Fruit fly (Drosophila melanogaster) whole organism, wandering third instar larva: Measurements from ENCODE around the gene tal-1A.
A peak's percentile ranks its signal among the peaks of the same experiment; 100 is the strongest.

Experiments
- Abd-B ChIP-seq: fragments of >200 bp; optimal IDR thresholded peaks from 2 replicates; lab custom pipeline; 2017; ENCODE audit warnings: missing biosample characterization, missing genetic modification characterization
- CG32264 ChIP-seq: fragments of 200-800 bp; sonication (Bioruptor generic); optimal IDR thresholded peaks from 2 replicates; lab custom pipeline; 2016; ENCODE audit warnings: missing biosample characterization, missing genetic modification characterization
- CG9705 ChIP-seq: fragments of 200-800 bp; sonication (Bioruptor generic); optimal IDR thresholded peaks from 2 replicates; lab custom pipeline; 2018; ENCODE audit warnings: missing biosample characterization, mild to moderate bottlenecking, missing genetic modification characterization
- CrebA ChIP-seq: fragments of 200-800 bp; sonication (Bioruptor generic); optimal IDR thresholded peaks from 2 replicates; lab custom pipeline; 2016; ENCODE audit warnings: missing biosample characterization, mild to moderate bottlenecking, missing genetic modification characterization, borderline replicate concordance
- Dfd ChIP-seq: fragments of >200 bp; optimal IDR thresholded peaks from 2 replicates; lab custom pipeline; 2017; ENCODE audit warnings: missing biosample characterization, missing genetic modification characterization
- Dif ChIP-seq: fragments of 200-275, 200-300 bp; sonication (Bioruptor generic); optimal IDR thresholded peaks from 2 replicates; lab custom pipeline; 2018; ENCODE audit warnings: missing biosample characterization, missing genetic modification characterization; ENCODE audit not compliant: partially characterized antibody
- GATAd ChIP-seq: sonication (Bioruptor generic); optimal IDR thresholded peaks from 2 replicates; lab custom pipeline; 2016; ENCODE audit warnings: missing biosample characterization, missing genetic modification characterization
- HLH106 ChIP-seq: fragments of 200-800 bp; optimal IDR thresholded peaks from 3 replicates; lab custom pipeline; 2019; ENCODE audit warnings: missing biosample characterization, mild to moderate bottlenecking, missing genetic modification characterization, moderate library complexity
- Hnf4 ChIP-seq: fragments of 200-800 bp; sonication (Bioruptor generic); optimal IDR thresholded peaks from 2 replicates; lab custom pipeline; 2016; ENCODE audit warnings: missing biosample characterization, mild to moderate bottlenecking, missing genetic modification characterization
- Hr78 ChIP-seq: fragments of >200 bp; optimal IDR thresholded peaks from 2 replicates; lab custom pipeline; 2017; ENCODE audit warnings: missing biosample characterization, missing genetic modification characterization
- Hr83 ChIP-seq: fragments of 200-300 bp; sonication (Bioruptor generic); optimal IDR thresholded peaks from 2 replicates; lab custom pipeline; 2016; ENCODE audit warnings: missing biosample characterization, mild to moderate bottlenecking, missing genetic modification characterization, moderate library complexity; ENCODE audit not compliant: poor library complexity, severe bottlenecking
- Jra ChIP-seq: sonication (Bioruptor generic); optimal IDR thresholded peaks from 2 replicates; lab custom pipeline; 2016; ENCODE audit warnings: missing biosample characterization, missing genetic modification characterization
- Mio ChIP-seq: sonication (Bioruptor generic); optimal IDR thresholded peaks from 2 replicates; lab custom pipeline; 2016; ENCODE audit warnings: missing biosample characterization, missing genetic modification characterization
- Myc ChIP-seq: fragments of >200 bp; optimal IDR thresholded peaks from 2 replicates; lab custom pipeline; 2017
- N ChIP-seq: fragments of >200 bp; optimal IDR thresholded peaks from 2 replicates; lab custom pipeline; 2018; ENCODE audit warnings: missing biosample characterization, missing external identifiers, missing genetic modification characterization
- OdsH ChIP-seq: fragments of 200-800 bp; sonication (Bioruptor generic); optimal IDR thresholded peaks from 2 replicates; lab custom pipeline; 2016; ENCODE audit warnings: missing biosample characterization, mild to moderate bottlenecking, missing genetic modification characterization
- Rel ChIP-seq, 2 experiments: fragments of 200-800 bp; sonication (Bioruptor generic) in 1 of 2; optimal IDR thresholded peaks; 2 replicates in 1 of 2; 3 replicates in 1 of 2; lab custom pipeline; 2016 to 2019; ENCODE audit warnings: mild to moderate bottlenecking in 2 of 2, missing biosample characterization in 2 of 2, missing genetic modification characterization in 2 of 2, moderate library complexity in 1 of 2
- Sp1 ChIP-seq: fragments of 200-800 bp; sonication (Bioruptor generic); optimal IDR thresholded peaks from 3 replicates; lab custom pipeline; 2019; ENCODE audit warnings: missing biosample characterization, mild to moderate bottlenecking, missing genetic modification characterization, moderate library complexity
- Vsx2 ChIP-seq: fragments of 200-300, 225-300 bp; sonication (Bioruptor generic); optimal IDR thresholded peaks from 2 replicates; lab custom pipeline; 2018; ENCODE audit warnings: missing biosample characterization, missing genetic modification characterization; ENCODE audit not compliant: partially characterized antibody
- br ChIP-seq: fragments of 200-800 bp; sonication (Bioruptor generic); optimal IDR thresholded peaks from 2 replicates; lab custom pipeline; 2016; ENCODE audit warnings: missing biosample characterization, missing genetic modification characterization
- brk ChIP-seq: fragments of 200-800 bp; sonication (Bioruptor generic); optimal IDR thresholded peaks from 2 replicates; lab custom pipeline; 2016; ENCODE audit warnings: missing biosample characterization, mild to moderate bottlenecking, missing genetic modification characterization
- dl ChIP-seq, 2 experiments: fragments of 175-275, 200-275 bp in 1 of 2; fragments of 200-275 bp in 1 of 2; sonication (Bioruptor generic); optimal IDR thresholded peaks; lab custom pipeline; 2018; ENCODE audit warnings: mild to moderate bottlenecking in 2 of 2, missing biosample characterization in 2 of 2, missing genetic modification characterization in 2 of 2, moderate library complexity in 2 of 2; ENCODE audit not compliant: partially characterized antibody in 2 of 2, insufficient read depth in 1 of 2
- dmrt93B ChIP-seq: fragments of 200-800 bp; sonication (Bioruptor generic); optimal IDR thresholded peaks from 2 replicates; lab custom pipeline; 2018; ENCODE audit warnings: missing biosample characterization, mild to moderate bottlenecking, missing genetic modification characterization
- dsf ChIP-seq: sonication (Bioruptor generic); optimal IDR thresholded peaks from 2 replicates; lab custom pipeline; 2016; ENCODE audit warnings: missing biosample characterization, missing genetic modification characterization, borderline replicate concordance
- ey ChIP-seq: fragments of 200-800 bp; sonication (Bioruptor generic); optimal IDR thresholded peaks from 2 replicates; lab custom pipeline; 2016; ENCODE audit warnings: missing biosample characterization, missing genetic modification characterization
- foxo ChIP-seq, 2 experiments: fragments of 200-800 bp; sonication (Bioruptor generic); optimal IDR thresholded peaks; 2 replicates in 1 of 2; 3 replicates in 1 of 2; lab custom pipeline; 2016 to 2017; ENCODE audit warnings: missing biosample characterization in 2 of 2, missing genetic modification characterization in 2 of 2
- fru ChIP-seq: fragments of 200-800 bp; sonication (Bioruptor generic); optimal IDR thresholded peaks from 3 replicates; lab custom pipeline; 2016; ENCODE audit warnings: missing biosample characterization, mild to moderate bottlenecking, missing genetic modification characterization
- h ChIP-seq: fragments of 200-800 bp; sonication (Bioruptor generic); optimal IDR thresholded peaks from 3 replicates; lab custom pipeline; 2016; ENCODE audit warnings: missing biosample characterization, mild to moderate bottlenecking, missing genetic modification characterization
- jim ChIP-seq: fragments of 175-275, 200-325 bp; sonication (Bioruptor generic); optimal IDR thresholded peaks from 2 replicates; lab custom pipeline; 2016; ENCODE audit warnings: missing biosample characterization, mild to moderate bottlenecking, missing genetic modification characterization
- lola ChIP-seq: fragments of >200 bp; optimal IDR thresholded peaks from 2 replicates; lab custom pipeline; 2017; ENCODE audit warnings: missing biosample characterization, missing genetic modification characterization
- pan ChIP-seq: fragments of >200 bp; optimal IDR thresholded peaks from 2 replicates; lab custom pipeline; 2017
- psq ChIP-seq: fragments of 200-800 bp; sonication (Bioruptor generic); optimal IDR thresholded peaks from 3 replicates; lab custom pipeline; 2017; ENCODE audit warnings: missing biosample characterization, mild to moderate bottlenecking, missing genetic modification characterization, moderate library complexity
- rgr ChIP-seq: fragments of 200-800 bp; sonication (Bioruptor generic); optimal IDR thresholded peaks from 3 replicates; lab custom pipeline; 2016; ENCODE audit warnings: missing biosample characterization, mild to moderate bottlenecking, missing genetic modification characterization
- sage ChIP-seq: fragments of 200-800 bp; sonication (Bioruptor generic); optimal IDR thresholded peaks from 2 replicates; lab custom pipeline; 2016; ENCODE audit warnings: missing biosample characterization, mild to moderate bottlenecking, missing genetic modification characterization
- sv ChIP-seq: fragments of 200-800 bp; sonication (Bioruptor generic); optimal IDR thresholded peaks from 3 replicates; lab custom pipeline; 2016; ENCODE audit warnings: missing biosample characterization, missing genetic modification characterization
- tai ChIP-seq: sonication (Bioruptor generic); optimal IDR thresholded peaks from 2 replicates; lab custom pipeline; 2016; ENCODE audit warnings: missing biosample characterization, missing genetic modification characterization
- usp ChIP-seq: fragments of >200 bp; optimal IDR thresholded peaks from 2 replicates; lab custom pipeline; 2017; ENCODE audit warnings: missing biosample characterization, missing genetic modification characterization
- woc ChIP-seq: sonication (Bioruptor generic); optimal IDR thresholded peaks from 2 replicates; lab custom pipeline; 2016; ENCODE audit warnings: missing biosample characterization, mild to moderate bottlenecking, missing genetic modification characterization

Gene tal-1A

dm6 chr3R:13771195-13771594 lies 41.7 kb upstream of the tal-1A start, which contains the start of gene CG9297:
Gene CG9297 (plus strand): TSS chr3R:13771495.
- TF ChIP-seq Dfd (GFP tag; lab: Kevin White, UChicago): no peak
- TF ChIP-seq rgr: no peak
- no peak for TF ChIP-seq sage (GFP tag; lab: Kevin White, UChicago)

dm6 chr3R:13773350-13773749 lies 39.6 kb upstream of the tal-1A start:
- TF ChIP-seq Hnf4 (no peak), sage (GFP tag; lab: Kevin White, UChicago) (no peak), dsf (GFP tag; lab: Kevin White, UChicago) (no peak), psq (GFP tag; lab: Kevin White, UChicago) (no peak), jim (GFP tag; lab: Kevin White, UChicago) (no peak), CrebA (GFP tag; lab: Kevin White, UChicago) (no peak), CG9705 (GFP tag; lab: Kevin White, UChicago) (no peak), brk (GFP tag; lab: Kevin White, UChicago) (no peak), Dif (GFP tag; lab: Kevin White, UChicago) (no peak), Myc (lab: Kevin White, UChicago) (no peak), usp (GFP tag; lab: Kevin White, UChicago) (no peak), foxo (GFP tag; optimal IDR thresholded peaks at IDR 0.05; lab: Kevin White, UChicago) (no peak), N (no peak), Jra (GFP tag; lab: Kevin White, UChicago) (no peak), h (GFP tag; lab: Kevin White, UChicago) (no peak), Mio (GFP tag; lab: Kevin White, UChicago) (no peak), lola (GFP tag; lab: Kevin White, UChicago) (no peak), GATAd (GFP tag; lab: Kevin White, UChicago) (no peak), CG32264 (no peak)

- no peak for TF ChIP-seq pan
- TF ChIP-seq N: no peak
- peak; percentile 58 for TF ChIP-seq fru
- no peak for TF ChIP-seq OdsH (GFP tag; lab: Kevin White, UChicago)
- peak; percentile 49 for TF ChIP-seq woc (GFP tag; lab: Kevin White, UChicago)
- no peak for TF ChIP-seq dmrt93B (GFP tag; lab: Kevin White, UChicago)
- no peak for TF ChIP-seq Myc (lab: Kevin White, UChicago)
- TF ChIP-seq Dif (GFP tag; lab: Kevin White, UChicago): no peak
- TF ChIP-seq Sp1: no peak
- no peak for TF ChIP-seq ey (GFP tag; lab: Kevin White, UChicago)
- TF ChIP-seq h (GFP tag; lab: Kevin White, UChicago): no peak
- TF ChIP-seq CG9705 (GFP tag; lab: Kevin White, UChicago): no peak
- TF ChIP-seq dl (GFP tag; optimal IDR thresholded peaks at IDR 0.05; lab: Kevin White, UChicago; ENCODE audit: insufficient read depth in 1 of 2, partially characterized antibody in 2 of 2): no peak
- TF ChIP-seq Hr83: no peak
- TF ChIP-seq Hr78 (GFP tag; lab: Kevin White, UChicago): no peak
- no peak for TF ChIP-seq Abd-B
- TF ChIP-seq Vsx2: no peak
- TF ChIP-seq HLH106: peak; percentile 13
- TF ChIP-seq jim (GFP tag; lab: Kevin White, UChicago): no peak
- peak; percentile 11 for TF ChIP-seq psq (GFP tag; lab: Kevin White, UChicago)
- no peak for TF ChIP-seq tai
- no peak for TF ChIP-seq Mio (GFP tag; lab: Kevin White, UChicago)
- TF ChIP-seq br: no peak
- TF ChIP-seq usp (GFP tag; lab: Kevin White, UChicago): no peak
- no peak for TF ChIP-seq sv
- TF ChIP-seq Dfd (GFP tag; lab: Kevin White, UChicago): no peak
- peak; percentile 25 for TF ChIP-seq sage (GFP tag; lab: Kevin White, UChicago)
- TF ChIP-seq CrebA (GFP tag; lab: Kevin White, UChicago): no peak
- TF ChIP-seq rgr: peak; percentile 31
- TF ChIP-seq Jra (GFP tag; lab: Kevin White, UChicago): no peak
- peak in 1 of 2 experiments; percentile 67 for TF ChIP-seq foxo (GFP tag; optimal IDR thresholded peaks at IDR 0.05; lab: Kevin White, UChicago)
- no peak for TF ChIP-seq GATAd (GFP tag; lab: Kevin White, UChicago)
- TF ChIP-seq CG32264: no peak
- peak; percentile 54 for TF ChIP-seq Hnf4
- no peak for TF ChIP-seq brk (GFP tag; lab: Kevin White, UChicago)
- TF ChIP-seq lola (GFP tag; lab: Kevin White, UChicago): no peak
- no peak for TF ChIP-seq dsf (GFP tag; lab: Kevin White, UChicago)
- TF ChIP-seq Rel (GFP tag; optimal IDR thresholded peaks at IDR 0.05; lab: Kevin White, UChicago): no peak
- no peak for TF ChIP-seq Rel (tag; optimal IDR thresholded peaks at IDR 0.05; lab: Kevin White, UChicago)
- TF ChIP-seq, all 38 proteins: peak for 8
Observed at dm6 chr3R:13779241-13779683, 33.6 kb upstream of the tal-1A start, which contains the start of the genes CG42375 and CG9288. Gene CG42375 (plus strand): TSS chr3R:13779624. Gene CG9288 (plus strand): TSS chr3R:13779624.
